Worm (Caenorhabditis elegans): ENCODE measurements around the gene R10D12.7.

The R10D12.7 gene

ce11 chrV:13949010-13949409 is 842 bp upstream of the R10D12.7 start, which contains the start of gene R10D12.6:
Gene R10D12.6 (plus strand): TSS chrV:13949310.
- TF ChIP-seq aly-1 (tag; optimal IDR thresholded peaks at IDR 0.05) (no peak), ama-1 (optimal IDR thresholded peaks at IDR 0.05) (no peak), ceh-13 (GFP tag; optimal IDR thresholded peaks at IDR 0.05) (no peak), B0310.2 (tag; optimal IDR thresholded peaks at IDR 0.05) (no peak), hnd-1 (tag; optimal IDR thresholded peaks at IDR 0.05) (no peak)

ce11 chrV:13953191-13953590 is 3.3 kb downstream of the R10D12.7 start, which contains the start of gene R10D12.8:
Gene R10D12.8 (minus strand): TSS chrV:13953291.
- TF ChIP-seq B0310.2 (tag; optimal IDR thresholded peaks at IDR 0.05) (no peak), hmbx-1 (tag; optimal IDR thresholded peaks at IDR 0.05) (no peak), ets-7 (tag; optimal IDR thresholded peaks at IDR 0.05) (no peak), hmg-4 (GFP tag; optimal IDR thresholded peaks at IDR 0.05) (no peak), aly-1 (tag; optimal IDR thresholded peaks at IDR 0.05) (no peak), tbx-37 (GFP tag; conservative IDR thresholded peaks at IDR 0.05) (no peak), ceh-13 (GFP tag; optimal IDR thresholded peaks at IDR 0.05) (no peak), tra-4 (tag; optimal IDR thresholded peaks at IDR 0.05) (no peak), hnd-1 (tag; optimal IDR thresholded peaks at IDR 0.05) (no peak), flt-1 (GFP tag; IDR thresholded peaks at IDR 0.05) (no peak), F13C5.2 (tag; optimal IDR thresholded peaks at IDR 0.05) (no peak), sea-1 (GFP tag; conservative IDR thresholded peaks at IDR 0.05) (no peak), pes-1 (GFP tag; IDR thresholded peaks at IDR 0.05) (no peak), ceh-36 (tag; optimal IDR thresholded peaks at IDR 0.05) (no peak), scrt-1 (GFP tag; IDR thresholded peaks at IDR 0.05) (no peak), ama-1 (optimal IDR thresholded peaks at IDR 0.05) (no peak)

DNA sequence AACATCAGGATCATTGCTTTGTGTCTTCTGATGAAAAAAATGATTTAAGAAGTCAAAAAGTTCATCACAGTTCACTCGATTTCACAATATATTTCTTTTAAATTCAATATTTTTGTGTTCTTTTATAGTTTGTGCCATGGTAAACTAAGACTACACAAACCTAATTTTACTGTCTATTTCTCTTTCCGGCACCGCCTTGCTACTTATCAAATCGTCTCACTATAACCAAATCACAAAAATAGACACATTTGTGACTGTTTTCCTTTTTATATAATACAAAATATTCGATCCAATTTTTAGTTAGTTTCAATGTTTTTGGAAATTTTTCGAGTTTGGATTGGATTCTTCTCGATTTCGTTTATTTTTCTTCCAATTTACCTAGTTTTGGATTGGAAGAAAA is 4.2 kb downstream of the R10D12.7 start, which contains the start of gene swt-6:
swt-6 (plus strand) TSS at position 301 of the 400 bp plus-strand sequence.
- TF ChIP-seq hnd-1 (tag; optimal IDR thresholded peaks at IDR 0.05): no peak
- TF ChIP-seq F13C5.2 (tag; optimal IDR thresholded peaks at IDR 0.05): no peak
- no peak for TF ChIP-seq B0310.2 (tag; optimal IDR thresholded peaks at IDR 0.05)
- no peak for TF ChIP-seq pes-1 (GFP tag; IDR thresholded peaks at IDR 0.05)
- TF ChIP-seq scrt-1 (GFP tag; IDR thresholded peaks at IDR 0.05): no peak
- TF ChIP-seq flt-1 (GFP tag; IDR thresholded peaks at IDR 0.05): no peak
- no peak for TF ChIP-seq ceh-36 (tag; optimal IDR thresholded peaks at IDR 0.05)
- TF ChIP-seq hmg-4 (GFP tag; optimal IDR thresholded peaks at IDR 0.05): no peak
- TF ChIP-seq tbx-11 (GFP tag; IDR thresholded peaks at IDR 0.05): no peak
- no peak for TF ChIP-seq sea-1 (GFP tag; conservative IDR thresholded peaks at IDR 0.05)
- no peak for TF ChIP-seq hmbx-1 (tag; optimal IDR thresholded peaks at IDR 0.05)
- TF ChIP-seq ets-7 (tag; optimal IDR thresholded peaks at IDR 0.05): no peak
- no peak for TF ChIP-seq aly-1 (tag; optimal IDR thresholded peaks at IDR 0.05)
- no peak for TF ChIP-seq tra-4 (tag; optimal IDR thresholded peaks at IDR 0.05)
- no peak for TF ChIP-seq tbx-37 (GFP tag; conservative IDR thresholded peaks at IDR 0.05)
- TF ChIP-seq ama-1 (optimal IDR thresholded peaks at IDR 0.05): no peak
- no peak for TF ChIP-seq ceh-13 (GFP tag; optimal IDR thresholded peaks at IDR 0.05)

DNA sequence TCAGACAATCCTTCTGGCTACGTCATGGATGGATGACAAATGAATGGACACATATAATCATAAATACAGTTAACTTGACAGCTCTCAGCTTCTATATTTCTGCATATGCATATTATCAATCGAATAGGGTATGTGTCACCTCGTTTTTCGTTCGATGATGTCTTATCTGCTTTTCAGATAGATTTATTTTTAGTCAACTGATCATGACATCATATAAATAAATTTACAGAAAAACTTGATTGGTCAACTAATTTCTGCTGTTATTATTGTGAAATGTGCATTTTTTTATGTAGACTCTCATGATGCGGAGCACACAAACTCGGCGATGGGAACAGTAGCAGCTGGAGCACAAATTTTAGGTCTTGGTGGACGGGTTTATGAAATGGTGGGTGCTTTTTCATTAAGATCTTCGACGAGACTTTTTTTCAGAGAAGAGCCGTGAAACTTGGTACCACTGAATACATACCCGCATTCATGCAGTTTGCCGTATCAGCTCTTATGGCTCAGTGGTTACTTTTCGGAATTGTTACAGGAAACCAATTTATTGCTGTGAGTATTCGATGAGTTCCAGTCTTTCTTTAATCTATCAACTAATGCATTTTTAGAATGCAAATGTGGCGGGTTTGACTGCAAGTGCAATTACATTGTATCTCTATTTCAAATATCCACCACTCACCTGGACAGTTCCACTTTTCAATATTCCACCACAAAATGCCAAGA is 5.7 kb downstream of the R10D12.7 start:
- TF ChIP-seq F13C5.2 (tag; optimal IDR thresholded peaks at IDR 0.05) (no peak), ceh-36 (tag; optimal IDR thresholded peaks at IDR 0.05) (no peak), tbx-37 (GFP tag; conservative IDR thresholded peaks at IDR 0.05) (no peak), scrt-1 (GFP tag; IDR thresholded peaks at IDR 0.05) (no peak), hnd-1 (tag; optimal IDR thresholded peaks at IDR 0.05) (no peak), hmg-4 (GFP tag; optimal IDR thresholded peaks at IDR 0.05) (no peak)

ce11 chrV:13957691-13958090 is 7.8 kb downstream of the R10D12.7 start:
- TF ChIP-seq hmbx-1 (tag; optimal IDR thresholded peaks at IDR 0.05) (no peak), ceh-13 (GFP tag; optimal IDR thresholded peaks at IDR 0.05) (no peak), tbx-37 (GFP tag; conservative IDR thresholded peaks at IDR 0.05) (no peak)

DNA sequence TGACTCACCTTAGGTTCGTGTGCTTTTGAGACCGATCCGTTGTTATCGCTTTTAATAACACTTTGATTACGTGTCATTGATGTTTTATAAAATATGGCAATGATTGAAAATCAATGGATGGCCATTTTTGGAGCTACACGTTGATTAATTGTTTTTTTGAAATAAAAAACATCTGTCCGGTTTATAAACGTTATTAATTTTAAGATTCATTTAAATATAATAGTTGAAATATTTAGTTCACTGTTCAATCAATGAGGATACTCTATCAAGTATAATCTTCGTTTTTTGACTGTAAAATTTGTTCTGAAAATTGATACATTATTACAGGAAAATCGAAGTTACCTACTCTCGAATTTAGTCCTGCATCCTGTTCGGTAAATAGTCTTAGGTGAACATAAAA is 8.4 kb downstream of the R10D12.7 start, which contains the start of gene R10D12.10:
R10D12.10 (minus strand) TSS at position 101 of the 400 bp plus-strand sequence.
- TF ChIP-seq tbx-37 (GFP tag; conservative IDR thresholded peaks at IDR 0.05) (no peak), sea-1 (GFP tag; conservative IDR thresholded peaks at IDR 0.05) (no peak), tbx-11 (GFP tag; IDR thresholded peaks at IDR 0.05) (no peak), F13C5.2 (tag; optimal IDR thresholded peaks at IDR 0.05) (no peak), ceh-36 (tag; optimal IDR thresholded peaks at IDR 0.05) (no peak), flt-1 (GFP tag; IDR thresholded peaks at IDR 0.05) (no peak), ets-7 (tag; optimal IDR thresholded peaks at IDR 0.05) (no peak), hmg-4 (GFP tag; optimal IDR thresholded peaks at IDR 0.05) (no peak), ceh-13 (GFP tag; optimal IDR thresholded peaks at IDR 0.05) (no peak), tra-4 (tag; optimal IDR thresholded peaks at IDR 0.05) (no peak), B0310.2 (tag; optimal IDR thresholded peaks at IDR 0.05) (no peak), scrt-1 (GFP tag; IDR thresholded peaks at IDR 0.05) (no peak), hnd-1 (tag; optimal IDR thresholded peaks at IDR 0.05) (no peak), hmbx-1 (tag; optimal IDR thresholded peaks at IDR 0.05) (no peak), aly-1 (tag; optimal IDR thresholded peaks at IDR 0.05) (no peak), pes-1 (GFP tag; IDR thresholded peaks at IDR 0.05) (no peak)

- TF ChIP-seq ceh-13 (GFP tag; optimal IDR thresholded peaks at IDR 0.05): no peak
- TF ChIP-seq aly-1 (tag; optimal IDR thresholded peaks at IDR 0.05): no peak
- TF ChIP-seq tbx-11 (GFP tag; IDR thresholded peaks at IDR 0.05): no peak
- TF ChIP-seq flt-1 (GFP tag; IDR thresholded peaks at IDR 0.05): no peak
- TF ChIP-seq ceh-36 (tag; optimal IDR thresholded peaks at IDR 0.05): no peak
- TF ChIP-seq tra-4 (tag; optimal IDR thresholded peaks at IDR 0.05): no peak
- TF ChIP-seq hmbx-1 (tag; optimal IDR thresholded peaks at IDR 0.05): no peak
- TF ChIP-seq ama-1 (optimal IDR thresholded peaks at IDR 0.05): no peak
- no peak for TF ChIP-seq ets-7 (tag; optimal IDR thresholded peaks at IDR 0.05)
- TF ChIP-seq B0310.2 (tag; optimal IDR thresholded peaks at IDR 0.05): no peak
- no peak for TF ChIP-seq hmg-4 (GFP tag; optimal IDR thresholded peaks at IDR 0.05)
- TF ChIP-seq tbx-37 (GFP tag; conservative IDR thresholded peaks at IDR 0.05): no peak
- no peak for TF ChIP-seq sea-1 (GFP tag; conservative IDR thresholded peaks at IDR 0.05)
These were observed 11.1 kb downstream of the R10D12.7 start, which contains the start of gene srh-24 for ce11 chrV:13960916-13961315. Gene srh-24 (minus strand): TSS chrV:13961016.

Data from whole organism, early embryonic.